Worm (Caenorhabditis elegans) whole organism, L3 larva: ENCODE measurements around the gene ndx-6.

Experiments used
- ZK546.5 ChIP-seq: sonication (generic microtip); optimal IDR thresholded peaks from 2 replicates; lab custom pipeline; 2017; ENCODE audit warnings: missing biosample characterization, missing genetic modification characterization
- ama-1 ChIP-seq: fragments of 150-350 bp; optimal IDR thresholded peaks from 2 replicates; lab custom pipeline; 2018
- ceh-16 ChIP-seq: sonication (generic microtip); optimal IDR thresholded peaks from 2 replicates; lab custom pipeline; 2017; ENCODE audit warnings: missing biosample characterization, missing genetic modification characterization
- ceh-28 ChIP-seq: fragments of 150-350 bp; optimal IDR thresholded peaks from 2 replicates; lab custom pipeline; 2014; ENCODE audit warnings: missing biosample characterization, missing genetic modification reagents, missing genetic modification characterization
- ceh-9 ChIP-seq: sonication (generic microtip); optimal IDR thresholded peaks from 2 replicates; lab custom pipeline; 2018; ENCODE audit warnings: missing biosample characterization, missing genetic modification characterization
- daf-12 ChIP-seq: fragments of 150-350 bp; optimal IDR thresholded peaks from 2 replicates; lab custom pipeline; 2014; ENCODE audit warnings: missing biosample characterization, missing genetic modification reagents, missing genetic modification characterization
- egl-27 ChIP-seq: sonication (generic microtip); optimal IDR thresholded peaks from 4 replicates; lab custom pipeline; 2017; ENCODE audit warnings: missing biosample characterization, missing genetic modification reagents, missing genetic modification characterization
- egl-5 ChIP-seq: fragments of 150-350 bp; optimal IDR thresholded peaks from 2 replicates; lab custom pipeline; 2017; ENCODE audit warnings: missing biosample characterization, missing genetic modification reagents, missing genetic modification characterization, inconsistent platforms
- elt-1 ChIP-seq: fragments of 150-350 bp; optimal IDR thresholded peaks from 2 replicates; lab custom pipeline; 2014; ENCODE audit warnings: missing biosample characterization, missing genetic modification characterization
- elt-2 ChIP-seq: sonication (generic microtip); optimal IDR thresholded peaks from 2 replicates; lab custom pipeline; 2016; ENCODE audit warnings: missing genetic modification reagents, mild to moderate bottlenecking, missing genetic modification characterization, missing compliant biosample characterization
- elt-3 ChIP-seq, 3 experiments: fragments of 150-350 bp in 1 of 3; sonication (generic microtip) in 2 of 3; optimal IDR thresholded peaks; 2 replicates in 2 of 3; 4 replicates in 1 of 3; lab custom pipeline; 2014 to 2017; ENCODE audit warnings: missing biosample characterization in 3 of 3, missing genetic modification characterization in 3 of 3
- eor-1 ChIP-seq, 2 experiments: fragments of 150-350 bp; optimal IDR thresholded peaks; 2 replicates each; lab custom pipeline; 2014 to 2018; ENCODE audit warnings: missing biosample characterization in 2 of 2, missing genetic modification characterization in 2 of 2
- fkh-10 ChIP-seq: sonication (generic microtip); optimal IDR thresholded peaks from 2 replicates; lab custom pipeline; 2017; ENCODE audit warnings: missing biosample characterization, missing genetic modification reagents, missing genetic modification characterization
- fkh-2 ChIP-seq: fragments of 150-350 bp; optimal IDR thresholded peaks from 2 replicates; lab custom pipeline; 2014; ENCODE audit warnings: missing biosample characterization, missing genetic modification reagents, missing genetic modification characterization
- fos-1 ChIP-seq: fragments of 150-350 bp; optimal IDR thresholded peaks from 2 replicates; lab custom pipeline; 2014; ENCODE audit warnings: missing biosample characterization, missing genetic modification characterization
- hmg-11 ChIP-seq: sonication (generic microtip); optimal IDR thresholded peaks from 2 replicates; lab custom pipeline; 2016; ENCODE audit warnings: missing genetic modification characterization, missing compliant biosample characterization
- jun-1 ChIP-seq: fragments of 150-350 bp; optimal IDR thresholded peaks from 2 replicates; lab custom pipeline; 2014; ENCODE audit warnings: missing biosample characterization, missing genetic modification reagents, missing genetic modification characterization
- lsy-12 ChIP-seq: sonication (generic microtip); optimal IDR thresholded peaks from 2 replicates; lab custom pipeline; 2016; ENCODE audit warnings: mild to moderate bottlenecking, missing genetic modification characterization, missing compliant biosample characterization
- mdl-1 ChIP-seq: fragments of 150-350 bp; optimal IDR thresholded peaks from 2 replicates; lab custom pipeline; 2014; ENCODE audit warnings: missing biosample characterization, missing genetic modification characterization
- mml-1 ChIP-seq: fragments of 150-350 bp; sonication (generic microtip); optimal IDR thresholded peaks from 3 replicates; lab custom pipeline; 2014; ENCODE audit warnings: missing biosample characterization, missing genetic modification characterization
- nfya-1 ChIP-seq: sonication (generic microtip); optimal IDR thresholded peaks from 2 replicates; lab custom pipeline; 2017; ENCODE audit warnings: missing genetic modification characterization, mild to moderate bottlenecking, missing compliant biosample characterization, antibody characterized with exemption, moderate library complexity; ENCODE audit not compliant: insufficient read depth
- nhr-23 ChIP-seq: fragments of 150-350 bp; optimal IDR thresholded peaks from 2 replicates; lab custom pipeline; 2014; ENCODE audit warnings: missing biosample characterization, missing genetic modification reagents, missing genetic modification characterization
- nhr-25 ChIP-seq: sonication (generic microtip); optimal IDR thresholded peaks from 2 replicates; lab custom pipeline; 2017; ENCODE audit warnings: missing biosample characterization, missing genetic modification characterization
- nhr-43 ChIP-seq: sonication (generic microtip); optimal IDR thresholded peaks from 2 replicates; lab custom pipeline; 2016; ENCODE audit warnings: mild to moderate bottlenecking, missing genetic modification characterization, missing compliant biosample characterization; ENCODE audit not compliant: poor library complexity, severe bottlenecking
- nhr-67 ChIP-seq: fragments of 150-350 bp; optimal IDR thresholded peaks from 2 replicates; lab custom pipeline; 2014; ENCODE audit warnings: missing biosample characterization, missing genetic modification characterization
- nhr-76 ChIP-seq: fragments of 150-350 bp; sonication (generic microtip); optimal IDR thresholded peaks from 5 replicates; lab custom pipeline; 2014; ENCODE audit warnings: missing biosample characterization, missing genetic modification characterization
- pha-4 ChIP-seq: fragments of 150-350 bp; optimal IDR thresholded peaks from 2 replicates; lab custom pipeline; 2014; ENCODE audit warnings: missing biosample characterization, missing genetic modification reagents, missing genetic modification characterization
- pqm-1 ChIP-seq: fragments of 150-350 bp; optimal IDR thresholded peaks from 2 replicates; lab custom pipeline; 2017; ENCODE audit warnings: missing biosample characterization, missing genetic modification characterization, inconsistent platforms
- skn-1 ChIP-seq: fragments of 150-350 bp; optimal IDR thresholded peaks from 2 replicates; lab custom pipeline; 2014; ENCODE audit warnings: missing biosample characterization, missing genetic modification characterization
- snpc-4 ChIP-seq: fragments of 150-350 bp; optimal IDR thresholded peaks from 2 replicates; lab custom pipeline; 2014; ENCODE audit warnings: missing biosample characterization, missing genetic modification characterization
- tbx-2 ChIP-seq: sonication (generic microtip); optimal IDR thresholded peaks from 2 replicates; lab custom pipeline; 2016; ENCODE audit warnings: mild to moderate bottlenecking, missing genetic modification characterization, missing compliant biosample characterization
- unc-39 ChIP-seq: sonication (generic microtip); optimal IDR thresholded peaks from 4 replicates; lab custom pipeline; 2017; ENCODE audit warnings: missing biosample characterization, missing genetic modification characterization
- unc-62 ChIP-seq: fragments of 150-350 bp; sonication (generic microtip); optimal IDR thresholded peaks from 4 replicates; lab custom pipeline; 2014; ENCODE audit warnings: missing biosample characterization, missing genetic modification reagents, missing genetic modification characterization
- zag-1 ChIP-seq: fragments of 150-350 bp; optimal IDR thresholded peaks from 2 replicates; lab custom pipeline; 2014; ENCODE audit warnings: missing biosample characterization, missing genetic modification characterization
- ztf-4 ChIP-seq: fragments of 150-350 bp; optimal IDR thresholded peaks from 2 replicates; lab custom pipeline; 2014; ENCODE audit warnings: missing biosample characterization, missing genetic modification characterization

Gene ndx-6

ce11 chrII:5399201-5399600, 9.5 kb upstream of the ndx-6 start, which contains the start of gene mog-5:
mog-5 (plus strand) TSS chrII:5399538.
- TF ChIP-seq fkh-2 (tag; lab: Kevin White, UChicago), result no peak
- TF ChIP-seq fkh-10 (GFP tag; lab: Kevin White, UChicago), result no peak
- peak; percentile 50 for TF ChIP-seq pha-4 (tag; lab: Kevin White, UChicago)
- TF ChIP-seq skn-1 (tag; lab: Kevin White, UChicago), result no peak
- no peak for TF ChIP-seq nfya-1 (tag; lab: Kevin White, UChicago)
- TF ChIP-seq ceh-9 (tag; lab: Kevin White, UChicago), result no peak
- TF ChIP-seq ceh-16 (tag; lab: Kevin White, UChicago), result no peak
- TF ChIP-seq ztf-4, result no peak
- TF ChIP-seq hmg-11 (tag; lab: Kevin White, UChicago), result peak; percentile 30
- peak; percentile 40 for TF ChIP-seq elt-2 (tag; lab: Kevin White, UChicago)
- TF ChIP-seq egl-27 (tag; lab: Kevin White, UChicago), result no peak
- no peak for TF ChIP-seq daf-12 (tag; lab: Kevin White, UChicago)
- no peak for TF ChIP-seq lsy-12 (tag; lab: Kevin White, UChicago)
- TF ChIP-seq pqm-1 (tag; lab: Kevin White, UChicago), result no peak

ce11 chrII:5398779-5399178, 9.1 kb upstream of the ndx-6 start, which contains the start of gene fbxl-3:
fbxl-3 (minus strand) TSS chrII:5398902.
- TF ChIP-seq ceh-16 (tag; lab: Kevin White, UChicago), result no peak
- TF ChIP-seq hmg-11 (tag; lab: Kevin White, UChicago), result peak; percentile 22

ce11 chrII:5395594-5395993, 5.9 kb upstream of the ndx-6 start, which contains the start of gene pink-1:
pink-1 (minus strand) TSS chrII:5395694.
- TF ChIP-seq fkh-10 (GFP tag; lab: Kevin White, UChicago) (no peak), elt-3 (tag; optimal IDR thresholded peaks at IDR 0.05; lab: Kevin White, UChicago) (no peak), tbx-2 (no peak), zag-1 (tag; lab: Kevin White, UChicago) (no peak), elt-1 (tag; lab: Kevin White, UChicago) (no peak)
- TF ChIP-seq, all 47 proteins: peak for 0

ce11 chrII:5393090-5393489, 3.4 kb upstream of the ndx-6 start, which contains the start of gene brap-2:
brap-2 (minus strand) TSS chrII:5393190.
- TF ChIP-seq ceh-28 (tag; lab: Kevin White, UChicago) (no peak), mdl-1 (tag; lab: Kevin White, UChicago) (no peak), fos-1 (tag; lab: Kevin White, UChicago) (no peak), nfya-1 (tag; lab: Kevin White, UChicago) (no peak), pqm-1 (tag; lab: Kevin White, UChicago) (no peak), eor-1 (tag; optimal IDR thresholded peaks at IDR 0.05; lab: Kevin White, UChicago) (no peak), nhr-76 (tag; lab: Kevin White, UChicago) (no peak), lsy-12 (tag; lab: Kevin White, UChicago) (no peak), ceh-9 (tag; lab: Kevin White, UChicago) (no peak), snpc-4 (tag; lab: Kevin White, UChicago) (no peak), nhr-23 (tag; lab: Kevin White, UChicago) (no peak), unc-62 (no peak), fkh-10 (GFP tag; lab: Kevin White, UChicago) (no peak), ztf-4 (no peak), nhr-25 (tag; lab: Kevin White, UChicago) (no peak)

ce11 chrII:5391447-5391846, 1.8 kb upstream of the ndx-6 start:
- TF ChIP-seq nhr-43 (tag; lab: Kevin White, UChicago), result no peak
- no peak for TF ChIP-seq ZK546.5 (tag; lab: Kevin White, UChicago)
- TF ChIP-seq egl-5 (tag; lab: Kevin White, UChicago), result no peak
- no peak for TF ChIP-seq elt-1 (tag; lab: Kevin White, UChicago)
- TF ChIP-seq egl-27 (tag; lab: Kevin White, UChicago), result no peak
- TF ChIP-seq mml-1 (tag; lab: Kevin White, UChicago), result no peak
- TF ChIP-seq unc-62, result no peak
- TF ChIP-seq elt-3 (tag; optimal IDR thresholded peaks at IDR 0.05; lab: Kevin White, UChicago), result no peak
- no peak for TF ChIP-seq nhr-67 (tag; lab: Kevin White, UChicago)
- no peak for TF ChIP-seq lsy-12 (tag; lab: Kevin White, UChicago)
- TF ChIP-seq ama-1 (lab: Kevin White, UChicago), result no peak
- no peak for TF ChIP-seq nhr-76 (tag; lab: Kevin White, UChicago)
- no peak for TF ChIP-seq nhr-23 (tag; lab: Kevin White, UChicago)
- no peak for TF ChIP-seq jun-1 (tag; lab: Kevin White, UChicago)
- no peak for TF ChIP-seq nhr-25 (tag; lab: Kevin White, UChicago)
- TF ChIP-seq unc-39 (tag; lab: Kevin White, UChicago), result no peak
